Fruit fly (Drosophila melanogaster) whole organism, embryonic: ENCODE results near the gene CG5446.

ENCODE experiments used
- Atf6 ChIP-seq: fragments of 200-800 bp; sonication (Bioruptor generic); IDR thresholded peaks from 2 replicates; pipeline ENCODE4 v1.3.6; 2022; ENCODE audit warnings: missing biosample characterization, missing genetic modification characterization
- CG10147 ChIP-seq: fragments of 200-800 bp; sonication (Bioruptor generic); optimal IDR thresholded peaks from 2 replicates; lab custom pipeline; 2019; ENCODE audit warnings: missing biosample characterization, mild to moderate bottlenecking, missing genetic modification characterization, moderate library complexity
- CG10654 ChIP-seq: fragments of 200-800 bp; sonication (Bioruptor generic); optimal IDR thresholded peaks from 2 replicates; lab custom pipeline; 2016; ENCODE audit warnings: missing biosample characterization, missing genetic modification characterization
- CG11723 ChIP-seq: fragments of 200-800 bp; sonication (Bioruptor generic); optimal IDR thresholded peaks from 2 replicates; lab custom pipeline; 2017; ENCODE audit warnings: missing biosample characterization, mild to moderate bottlenecking, missing genetic modification characterization
- CG12299 ChIP-seq: fragments of 200-800 bp; sonication (Bioruptor generic); optimal IDR thresholded peaks from 2 replicates; lab custom pipeline; 2018; ENCODE audit warnings: missing biosample characterization, mild to moderate bottlenecking, missing genetic modification characterization
- CG13296 ChIP-seq: fragments of 200-800 bp; sonication (Bioruptor generic); optimal IDR thresholded peaks from 3 replicates; lab custom pipeline; 2018; ENCODE audit warnings: missing biosample characterization, mild to moderate bottlenecking, missing genetic modification characterization
- CG14014 ChIP-seq: fragments of 200-800 bp; sonication (Bioruptor generic); IDR thresholded peaks from 2 replicates; pipeline ENCODE4 v1.3.6; 2022; ENCODE audit warnings: missing biosample characterization, missing genetic modification characterization
- CG15479 ChIP-seq: fragments of 200-800 bp; sonication (Bioruptor generic); optimal IDR thresholded peaks from 3 replicates; lab custom pipeline; 2019; ENCODE audit warnings: missing biosample characterization, mild to moderate bottlenecking, missing genetic modification characterization, moderate library complexity
- CG1647 ChIP-seq: fragments of 200-800 bp; sonication (Bioruptor generic); optimal IDR thresholded peaks from 3 replicates; lab custom pipeline; 2016; ENCODE audit warnings: missing biosample characterization, missing genetic modification characterization
- CG16779 ChIP-seq: fragments of 200-800 bp; sonication (Bioruptor generic); IDR thresholded peaks from 2 replicates; pipeline ENCODE4 v1.3.6; 2022; ENCODE audit warnings: missing biosample characterization, missing genetic modification characterization
- CG17328 ChIP-seq: fragments of 200-800 bp; sonication (Bioruptor generic); IDR thresholded peaks from 2 replicates; pipeline ENCODE4 v1.3.6; 2022; ENCODE audit warnings: missing biosample characterization, missing genetic modification characterization
- CG18599 ChIP-seq: fragments of 200-800 bp; sonication (Bioruptor generic); optimal IDR thresholded peaks from 3 replicates; lab custom pipeline; 2017; ENCODE audit warnings: missing biosample characterization, missing genetic modification characterization, mild to moderate bottlenecking, moderate library complexity, missing genetic modification reagents
- CG18619 ChIP-seq: fragments of 200-800 bp; sonication (Bioruptor generic); optimal IDR thresholded peaks from 3 replicates; lab custom pipeline; 2017; ENCODE audit warnings: missing biosample characterization, mild to moderate bottlenecking, missing genetic modification characterization
- CG2120 ChIP-seq: fragments of 200-800 bp; sonication (Bioruptor generic); optimal IDR thresholded peaks from 3 replicates; lab custom pipeline; 2016; ENCODE audit warnings: missing biosample characterization, missing genetic modification characterization
- CG2202 ChIP-seq: fragments of 200-800 bp; sonication (Bioruptor generic); optimal IDR thresholded peaks from 2 replicates; lab custom pipeline; 2018; ENCODE audit warnings: missing biosample characterization, mild to moderate bottlenecking, missing genetic modification characterization
- CG3065 ChIP-seq: fragments of 200-800 bp; sonication (Bioruptor generic); optimal IDR thresholded peaks from 2 replicates; lab custom pipeline; 2016; ENCODE audit warnings: missing biosample characterization, missing genetic modification characterization
- CG31441 ChIP-seq: fragments of 200-800 bp; sonication (Bioruptor generic); IDR thresholded peaks from 2 replicates; pipeline ENCODE4 v1.3.6; 2022; ENCODE audit warnings: missing biosample characterization, missing genetic modification characterization
- CG3281 ChIP-seq: fragments of 200-800 bp; sonication (Bioruptor generic); optimal IDR thresholded peaks from 3 replicates; lab custom pipeline; 2017; ENCODE audit warnings: missing biosample characterization, mild to moderate bottlenecking, missing genetic modification characterization
- CG4282 ChIP-seq: fragments of 200-800 bp; sonication (Bioruptor generic); optimal IDR thresholded peaks from 2 replicates; lab custom pipeline; 2016; ENCODE audit warnings: missing biosample characterization, missing genetic modification characterization
- CG4328 ChIP-seq: fragments of 200-800 bp; sonication (Bioruptor generic); optimal IDR thresholded peaks from 3 replicates; lab custom pipeline; 2017; ENCODE audit warnings: missing biosample characterization, missing genetic modification reagents, missing genetic modification characterization
- CG6654 ChIP-seq: fragments of 200-800 bp; sonication (Bioruptor generic); optimal IDR thresholded peaks from 2 replicates; lab custom pipeline; 2017; ENCODE audit warnings: missing biosample characterization, mild to moderate bottlenecking, missing genetic modification characterization
- CG6689 ChIP-seq: fragments of 200-800 bp; sonication (Bioruptor generic); IDR thresholded peaks from 2 replicates; pipeline ENCODE4 v1.3.6; 2022; ENCODE audit warnings: missing biosample characterization, missing genetic modification characterization
- CG6791 ChIP-seq: fragments of 200-800 bp; sonication (Bioruptor generic); IDR thresholded peaks from 3 replicates; pipeline ENCODE4 v1.3.6; 2022; ENCODE audit warnings: missing biosample characterization, missing genetic modification characterization; ENCODE audit not compliant: partially characterized antibody
- CG7963 ChIP-seq: fragments of 200-800 bp; sonication (Bioruptor generic); IDR thresholded peaks from 3 replicates; pipeline ENCODE4 v1.3.6; 2022; ENCODE audit warnings: missing biosample characterization, missing genetic modification characterization; ENCODE audit not compliant: partially characterized antibody
- CG8944 ChIP-seq: fragments of 200-800 bp; sonication (Bioruptor generic); optimal IDR thresholded peaks from 3 replicates; lab custom pipeline; 2016; ENCODE audit warnings: missing biosample characterization, missing genetic modification characterization
- Dek ChIP-seq: fragments of 200-800 bp; sonication (Bioruptor generic); optimal IDR thresholded peaks from 3 replicates; lab custom pipeline; 2019; ENCODE audit warnings: missing biosample characterization, mild to moderate bottlenecking, missing genetic modification characterization, moderate library complexity
- Dfd ChIP-seq, 2 experiments: fragments of >200 bp; optimal IDR thresholded peaks; 2 replicates each; lab custom pipeline; 2017; ENCODE audit warnings: missing biosample characterization in 2 of 2, missing genetic modification characterization in 2 of 2
- Doc2 ChIP-seq: fragments of 200-800 bp; sonication (Bioruptor generic); IDR thresholded peaks from 2 replicates; pipeline ENCODE4 v1.3.6; 2022; ENCODE audit warnings: missing biosample characterization, missing genetic modification characterization
- Doc3 ChIP-seq: fragments of 200-800 bp; sonication (Bioruptor generic); IDR thresholded peaks from 3 replicates; pipeline ENCODE4 v1.3.6; 2022; ENCODE audit warnings: missing biosample characterization, missing genetic modification characterization; ENCODE audit not compliant: partially characterized antibody
- E2f1 ChIP-seq: fragments of 200-800 bp; sonication (Bioruptor generic); IDR thresholded peaks from 2 replicates; pipeline ENCODE4 v1.3.6; 2022; ENCODE audit warnings: missing biosample characterization, missing genetic modification characterization
- Gug ChIP-seq: fragments of 200-800 bp; sonication (Bioruptor generic); IDR thresholded peaks from 4 replicates; pipeline ENCODE4 v1.3.6; 2022; ENCODE audit warnings: missing biosample characterization, missing genetic modification characterization
- HHEX ChIP-seq: fragments of 200-800 bp; sonication (Bioruptor generic); optimal IDR thresholded peaks from 3 replicates; lab custom pipeline; 2017; ENCODE audit warnings: missing biosample characterization, mild to moderate bottlenecking, missing genetic modification characterization, missing genetic modification reagents
- Hmr ChIP-seq: fragments of 200-800 bp; sonication (Bioruptor generic); optimal IDR thresholded peaks from 3 replicates; lab custom pipeline; 2017; ENCODE audit warnings: mild to moderate bottlenecking, missing biosample characterization, missing genetic modification reagents, missing genetic modification characterization
- Nf-YB ChIP-seq: fragments of 200-800 bp; sonication (Bioruptor generic); optimal IDR thresholded peaks from 3 replicates; lab custom pipeline; 2019; ENCODE audit warnings: missing biosample characterization, mild to moderate bottlenecking, missing genetic modification characterization, moderate library complexity
- Xrp1 ChIP-seq: fragments of 200-800 bp; sonication (Bioruptor generic); IDR thresholded peaks from 2 replicates; pipeline ENCODE4 v1.3.6; 2022; ENCODE audit warnings: missing biosample characterization, missing genetic modification characterization
- ac ChIP-seq: fragments of 200-800 bp; sonication (Bioruptor generic); optimal IDR thresholded peaks from 3 replicates; lab custom pipeline; 2017; ENCODE audit warnings: missing biosample characterization, mild to moderate bottlenecking, missing genetic modification characterization
- ara ChIP-seq: fragments of 200-800 bp; sonication (Bioruptor generic); IDR thresholded peaks from 2 replicates; pipeline ENCODE4 v1.3.6; 2022; ENCODE audit warnings: missing biosample characterization, missing genetic modification characterization
- chm ChIP-seq: fragments of 200-800 bp; sonication (Bioruptor generic); IDR thresholded peaks from 2 replicates; pipeline ENCODE4 v1.3.6; 2022; ENCODE audit warnings: missing biosample characterization, missing genetic modification characterization
- cwo ChIP-seq: fragments of 200-800 bp; sonication (Bioruptor generic); optimal IDR thresholded peaks from 3 replicates; lab custom pipeline; 2017; ENCODE audit warnings: missing biosample characterization, missing genetic modification characterization, mild to moderate bottlenecking, moderate library complexity, missing genetic modification reagents
- disco-r ChIP-seq: fragments of 200-800 bp; sonication (Bioruptor generic); optimal IDR thresholded peaks from 2 replicates; lab custom pipeline; 2016; ENCODE audit warnings: missing biosample characterization, missing genetic modification characterization
- esg ChIP-seq: fragments of 200-800 bp; sonication (Bioruptor generic); conservative IDR thresholded peaks from 2 replicates; pipeline ENCODE4 v1.3.6; 2022; ENCODE audit warnings: missing biosample characterization, missing genetic modification characterization
- lab ChIP-seq: fragments of 200-800 bp; sonication (Bioruptor generic); optimal IDR thresholded peaks from 3 replicates; lab custom pipeline; 2017; ENCODE audit warnings: missing biosample characterization, missing genetic modification characterization, mild to moderate bottlenecking, moderate library complexity, missing genetic modification reagents
- lbe ChIP-seq: fragments of 200-800 bp; sonication (Bioruptor generic); optimal IDR thresholded peaks from 2 replicates; lab custom pipeline; 2016; ENCODE audit warnings: missing biosample characterization, mild to moderate bottlenecking, missing genetic modification characterization
- mirr ChIP-seq: fragments of 200-800 bp; sonication (Bioruptor generic); optimal IDR thresholded peaks from 3 replicates; lab custom pipeline; 2018; ENCODE audit warnings: missing biosample characterization, mild to moderate bottlenecking, missing genetic modification characterization
- pfk ChIP-seq: fragments of 200-800 bp; sonication (Bioruptor generic); optimal IDR thresholded peaks from 2 replicates; lab custom pipeline; 2018; ENCODE audit warnings: missing biosample characterization, mild to moderate bottlenecking, missing genetic modification characterization, moderate library complexity
- phol ChIP-seq: fragments of 200-800 bp; sonication (Bioruptor generic); optimal IDR thresholded peaks from 3 replicates; lab custom pipeline; 2018; ENCODE audit warnings: missing biosample characterization, mild to moderate bottlenecking, missing genetic modification characterization, moderate library complexity
- unpg ChIP-seq: fragments of 200-800 bp; sonication (Bioruptor generic); optimal IDR thresholded peaks from 3 replicates; lab custom pipeline; 2018; ENCODE audit warnings: missing biosample characterization, mild to moderate bottlenecking, missing genetic modification characterization, moderate library complexity
- wdn ChIP-seq: fragments of 200-800 bp; sonication (Bioruptor generic); IDR thresholded peaks from 2 replicates; pipeline ENCODE4 v1.3.6; 2022; ENCODE audit warnings: missing biosample characterization, missing genetic modification characterization

CG5446 gene

DNA sequence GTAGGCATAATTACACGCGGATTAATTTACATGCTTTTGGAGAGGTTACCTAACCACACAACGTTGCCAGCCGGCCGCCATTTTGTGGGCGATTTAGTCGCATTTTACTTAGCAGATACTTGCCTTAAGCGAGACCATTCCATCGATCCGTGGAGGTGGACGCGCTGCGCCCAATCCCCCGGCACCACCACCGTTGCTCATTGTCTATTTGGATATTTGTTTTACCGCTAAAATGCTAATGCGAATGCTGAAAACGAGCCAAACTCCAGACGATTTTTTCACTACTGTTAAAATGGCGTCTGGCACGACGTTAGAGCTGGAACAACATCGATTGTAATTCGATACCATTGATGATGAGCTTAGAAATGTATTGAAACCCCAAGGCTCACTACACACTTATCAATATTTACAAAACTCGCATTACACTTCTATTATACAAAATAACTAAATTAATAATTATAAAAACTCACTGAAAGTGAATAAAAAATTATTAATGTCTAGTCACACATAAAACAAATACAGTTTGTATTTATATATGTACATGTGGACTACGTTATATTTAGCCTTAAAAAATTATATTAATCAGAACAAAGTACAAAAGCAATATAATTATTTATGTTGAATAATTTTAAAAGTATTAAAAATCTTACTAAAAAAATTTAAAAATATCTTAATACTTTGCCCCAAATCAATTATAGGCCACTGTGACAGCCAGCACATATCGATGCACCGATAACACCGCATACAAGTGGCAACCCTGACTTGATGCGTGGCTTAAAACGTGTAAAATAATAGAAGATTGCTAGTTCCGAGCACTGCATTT is 6.4 kb upstream of the CG5446 start, which contains the start of gene eRF3 (continued):
- TF ChIP-seq CG13296 (peak; percentile 81), CG8944 (no peak), CG31441 (GFP tag; lab: Robert Waterston, UW) (peak; percentile 88), wdn (peak; percentile 40; the same call in 1 of the 2 replicates), E2f1 (GFP tag; lab: Robert Waterston, UW) (peak; percentile 80), CG4328 (GFP tag; lab: Kevin White, UChicago) (peak; percentile 61), HHEX (peak; percentile 55), CG16779 (GFP tag; lab: Robert Waterston, UW) (0 out of 2 replicates have a peak, but pooled peaks have one; percentile 16), Doc2 (GFP tag; lab: Robert Waterston, UW) (no peak), CG18599 (GFP tag; lab: Kevin White, UChicago) (peak; percentile 46), ac (GFP tag; lab: Kevin White, UChicago) (no peak), cwo (GFP tag; lab: Kevin White, UChicago) (peak; percentile 57), pfk (GFP tag; lab: Kevin White, UChicago) (no peak), chm (GFP tag; lab: Robert Waterston, UW) (0 out of 2 replicates have a peak, but pooled peaks have one; percentile 61), Gug (peak; percentile 66; the same call in 3 of the 4 replicates), CG6791 (GFP tag; lab: Robert Waterston, UW) (peak; percentile 29; the same call in 2 of the 3 replicates), CG18619 (GFP tag; lab: Kevin White, UChicago) (peak; percentile 63), Nf-YB (GFP tag; lab: Kevin White, UChicago) (peak; percentile 55), Xrp1 (GFP tag; lab: Robert Waterston, UW) (peak; percentile 78; the same call in 1 of the 2 replicates), CG3065 (peak; percentile 19), CG11723 (peak; percentile 51), CG7963 (GFP tag; lab: Robert Waterston, UW) (no peak), CG6654 (GFP tag; lab: Kevin White, UChicago) (no peak), CG17328 (peak; percentile 69; the same call in 1 of the 2 replicates), lab (GFP tag; lab: Kevin White, UChicago) (peak; percentile 64), CG1647 (GFP tag; lab: Kevin White, UChicago) (no peak), CG15479 (no peak), disco-r (GFP tag; lab: Kevin White, UChicago) (no peak), Dek (tag; lab: Kevin White, UChicago) (peak; percentile 85), CG2120 (GFP tag; lab: Kevin White, UChicago) (peak; percentile 58), unpg (GFP tag; lab: Kevin White, UChicago) (peak; percentile 76), CG4282 (GFP tag; lab: Kevin White, UChicago) (peak; percentile 61), ara (GFP tag; lab: Robert Waterston, UW) (peak; percentile 39; the same call in 1 of the 2 replicates), Hmr (GFP tag; lab: Kevin White, UChicago) (peak; percentile 72), Dfd (GFP tag; optimal IDR thresholded peaks at IDR 0.05; lab: Kevin White, UChicago) (no peak), mirr (GFP tag; lab: Kevin White, UChicago) (peak; percentile 9), esg (peak; percentile 79), phol (peak; percentile 99), CG12299 (tag; lab: Kevin White, UChicago) (peak; percentile 72), lbe (GFP tag; lab: Kevin White, UChicago) (peak; percentile 18), CG6689 (GFP tag; lab: Robert Waterston, UW) (peak; percentile 82), CG10147 (GFP tag; lab: Kevin White, UChicago) (peak; percentile 63), CG14014 (peak; percentile 66), Doc3 (peak; percentile 35; the same call in 1 of the 3 replicates), Atf6 (GFP tag; lab: Robert Waterston, UW) (peak; percentile 75), CG10654 (GFP tag; lab: Kevin White, UChicago) (peak; percentile 77), CG3281 (GFP tag; lab: Kevin White, UChicago) (peak; percentile 58), CG2202 (tag; lab: Kevin White, UChicago) (peak; percentile 31)
